Fruit fly (Drosophila melanogaster): Measurements from ENCODE around the gene CG42353.
A peak's percentile ranks its signal among the peaks of the same experiment; 100 is the strongest.

The CG42353 gene

dm6 chrX:16090179-16091144, 14.3 kb downstream of the CG42353 start (continued):
- TF ChIP-seq CG3847 (GFP tag; IDR thresholded peaks at IDR 0.05) (peak; percentile 91), Dip2 (GFP tag; IDR thresholded peaks at IDR 0.05) (no peak; the same call in 1 of the 2 replicates), Sox100B (GFP tag; optimal IDR thresholded peaks at IDR 0.05) (peak; percentile 75), Hand (GFP tag; optimal IDR thresholded peaks at IDR 0.05) (peak; percentile 87), H15 (GFP tag; IDR thresholded peaks at IDR 0.05) (peak; percentile 85), jing (GFP tag; optimal IDR thresholded peaks at IDR 0.05) (peak; percentile 79), H2.0 (GFP tag; IDR thresholded peaks at IDR 0.05) (peak; percentile 94), h (optimal IDR thresholded peaks at IDR 0.05) (no peak), lmd (GFP tag; IDR thresholded peaks at IDR 0.05) (peak; percentile 93), CG18476 (GFP tag; optimal IDR thresholded peaks at IDR 0.05) (peak; percentile 70), CG1832 (GFP tag; optimal IDR thresholded peaks at IDR 0.05) (no peak), tll (GFP tag; optimal IDR thresholded peaks at IDR 0.05) (no peak), slou (GFP tag; optimal IDR thresholded peaks at IDR 0.05) (peak; percentile 71), Med (GFP tag) (peak; percentile 99), prd (optimal IDR thresholded peaks at IDR 0.05) (no peak), prd (GFP tag; IDR thresholded peaks at IDR 0.05) (peak; percentile 88), lab (GFP tag; optimal IDR thresholded peaks at IDR 0.05) (peak; percentile 95), scrt (GFP tag; optimal IDR thresholded peaks at IDR 0.05) (peak; percentile 81), toy (GFP tag; IDR thresholded peaks at IDR 0.05) (peak; percentile 81), CG12104 (GFP tag; optimal IDR thresholded peaks at IDR 0.05) (peak; percentile 75), sens-2 (GFP tag; IDR thresholded peaks at IDR 0.05) (peak; percentile 91), kay (GFP tag; optimal IDR thresholded peaks at IDR 0.05) (peak; percentile 64), CG12391 (tag; optimal IDR thresholded peaks at IDR 0.05) (peak; percentile 86), luna (GFP tag; optimal IDR thresholded peaks at IDR 0.05) (peak; percentile 74), CG9437 (GFP tag; optimal IDR thresholded peaks at IDR 0.05) (peak; percentile 77), ftz-f1 (GFP tag; optimal IDR thresholded peaks at IDR 0.05) (no peak), aop (GFP tag; IDR thresholded peaks at IDR 0.05) (peak; percentile 73; the same call in 1 of the 2 replicates), CG17361 (GFP tag; IDR thresholded peaks at IDR 0.05) (peak; percentile 85), CG14050 (GFP tag; IDR thresholded peaks at IDR 0.05) (peak; percentile 85), bcd (GFP tag; optimal IDR thresholded peaks at IDR 0.05) (peak; percentile 89), CG17568 (GFP tag; optimal IDR thresholded peaks at IDR 0.05) (peak; percentile 85), crc (GFP tag; optimal IDR thresholded peaks at IDR 0.05) (peak; percentile 77), Optix (GFP tag; IDR thresholded peaks at IDR 0.05) (peak; percentile 84), CG14860 (GFP tag; IDR thresholded peaks at IDR 0.05; ENCODE audit: partially characterized antibody) (no peak), cg (GFP tag; optimal IDR thresholded peaks at IDR 0.05) (no peak), Dll (GFP tag; IDR thresholded peaks at IDR 0.05; ENCODE audit: partially characterized antibody) (no peak), Deaf1 (tag; optimal IDR thresholded peaks at IDR 0.05) (no peak), CG10565 (GFP tag; optimal IDR thresholded peaks at IDR 0.05) (peak; percentile 59), CG18011 (GFP tag; optimal IDR thresholded peaks at IDR 0.05) (peak; percentile 73), CG7786 (GFP tag; optimal IDR thresholded peaks at IDR 0.05) (peak; percentile 88), twi (tag; optimal IDR thresholded peaks at IDR 0.05) (peak; percentile 62), onecut (GFP tag; IDR thresholded peaks at IDR 0.05) (peak; percentile 79), sens (GFP tag) (peak; percentile 96), kni (GFP tag; optimal IDR thresholded peaks at IDR 0.05) (peak; percentile 8), CG10654 (GFP tag; optimal IDR thresholded peaks at IDR 0.05) (peak; percentile 87), eve (GFP tag; optimal IDR thresholded peaks at IDR 0.05) (peak in 1 of 2 experiments; percentile 86), bowl (GFP tag; IDR thresholded peaks at IDR 0.05) (peak; percentile 62), Tbp (GFP tag; optimal IDR thresholded peaks at IDR 0.05) (no peak), Hr3 (GFP tag; optimal IDR thresholded peaks at IDR 0.05) (peak; percentile 82)
